Fruit fly (Drosophila melanogaster) whole organism: Measurements from ENCODE around the gene CG18493.

Experiments used
- psq ChIP-seq: fragments of >200 bp; optimal IDR thresholded peaks from 2 replicates; lab custom pipeline; 2017
- usp ChIP-seq: fragments of >200 bp; optimal IDR thresholded peaks from 2 replicates; lab custom pipeline; 2017; ENCODE audit warnings: missing biosample characterization, missing genetic modification characterization, mixed read lengths

DNA sequence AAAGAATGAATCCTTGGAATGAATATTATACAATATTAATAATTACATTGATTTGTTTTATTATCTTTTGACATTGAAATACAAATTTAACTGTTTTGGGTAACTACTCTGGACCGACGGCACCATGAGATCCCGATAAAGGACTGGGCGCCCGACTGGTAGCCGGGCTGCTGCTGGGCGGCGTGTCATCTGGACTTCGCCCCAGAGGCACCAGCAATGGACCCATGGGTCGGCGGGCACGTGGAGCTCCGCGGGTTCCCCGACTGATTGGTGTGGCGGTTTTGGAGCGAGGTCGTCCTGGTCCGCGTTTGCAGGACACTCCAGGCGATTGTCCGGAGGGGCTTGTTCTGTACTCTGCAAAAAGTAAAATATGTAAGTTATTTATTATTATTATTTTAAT is 21.0 kb upstream of the CG18493 start:
- no peak for TF ChIP-seq usp (GFP tag; lab: Kevin White, UChicago)
- TF ChIP-seq psq (lab: Kevin White, UChicago) = no peak
